Worm (Caenorhabditis elegans): ENCODE data around the gene hipr-1.
A peak's percentile ranks its signal among the peaks of the same experiment; 100 is the strongest.

Gene hipr-1

DNA sequence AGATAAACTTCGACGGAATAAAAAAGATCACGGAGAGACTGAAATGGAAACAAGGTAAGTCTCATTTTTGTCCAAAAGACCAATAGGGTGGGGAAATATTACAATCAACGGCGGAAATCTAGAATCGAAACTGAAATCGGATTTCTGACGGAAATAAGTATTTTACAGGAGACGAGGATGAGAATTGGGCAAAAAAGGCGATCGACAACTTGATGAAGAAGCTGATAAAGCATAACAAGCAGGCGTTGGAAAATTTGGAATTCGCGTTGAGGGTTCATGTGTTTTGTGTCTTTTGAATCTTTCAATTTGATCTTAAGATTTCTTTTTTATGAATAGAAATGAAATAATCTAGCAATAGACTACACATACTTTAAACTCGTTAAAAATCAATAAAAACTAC, 30.6 kb downstream of the hipr-1 start, which contains the start of gene ugtp-1:
Gene ugtp-1, minus strand, starts transcription at position 101 of the 400 bp plus-strand sequence.
- no peak for TF ChIP-seq nhr-10 (tag; optimal IDR thresholded peaks at IDR 0.05)
- TF ChIP-seq sma-3 (GFP tag; optimal IDR thresholded peaks at IDR 0.05), result no peak
- TF ChIP-seq ceh-16 (tag; optimal IDR thresholded peaks at IDR 0.05), result no peak
- TF ChIP-seq mbf-1 (tag; optimal IDR thresholded peaks at IDR 0.05), result no peak
- no peak for TF ChIP-seq nhr-23 (tag; optimal IDR thresholded peaks at IDR 0.05)
- TF ChIP-seq mdl-1 (tag; optimal IDR thresholded peaks at IDR 0.05), result no peak

DNA sequence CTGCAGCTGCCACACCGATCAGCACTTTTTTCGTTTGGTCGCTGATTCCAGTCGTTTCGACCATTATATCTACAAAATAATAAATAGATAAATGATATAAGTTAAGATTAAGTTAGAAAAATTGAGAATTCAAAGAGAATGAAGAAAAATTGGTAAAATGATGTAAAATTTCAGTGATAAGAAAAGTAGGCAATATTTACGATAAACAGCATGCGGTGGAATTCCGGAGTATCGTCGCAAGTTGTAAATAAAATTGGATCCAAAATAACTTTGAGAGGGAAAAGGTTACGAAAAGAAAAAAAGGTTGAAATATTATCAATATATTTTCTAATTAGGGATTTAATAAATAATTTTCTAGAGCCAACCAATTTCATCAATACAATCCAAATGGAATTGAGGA, 34.7 kb downstream of the hipr-1 start, which contains the start of gene tomm-70:
Gene tomm-70, minus strand, starts transcription at position 69 of the 400 bp plus-strand sequence.
- TF ChIP-seq lin-13 (GFP tag; optimal IDR thresholded peaks at IDR 0.05) (no peak), C34F6.9 (tag; optimal IDR thresholded peaks at IDR 0.05) (peak; percentile 36), dmd-4 (tag; optimal IDR thresholded peaks at IDR 0.05) (no peak), unc-55 (GFP tag; optimal IDR thresholded peaks at IDR 0.05) (peak; percentile 31), gmeb-1 (tag; optimal IDR thresholded peaks at IDR 0.05) (peak; percentile 9), R02D3.7 (tag; optimal IDR thresholded peaks at IDR 0.05) (peak; percentile 34), lsy-2 (tag; optimal IDR thresholded peaks at IDR 0.05) (peak in 1 of 2 experiments; percentile 25), mdl-1 (tag; optimal IDR thresholded peaks at IDR 0.05) (no peak), nhr-129 (tag; optimal IDR thresholded peaks at IDR 0.05) (peak; percentile 30)

ce11 chrIII:8761040-8761654, 41.1 kb downstream of the hipr-1 start, which contains the start of gene aak-1:
Gene aak-1, minus strand, starts transcription at chrIII:8761090.
- TF ChIP-seq sma-3 (GFP tag; optimal IDR thresholded peaks at IDR 0.05), result no peak
- TF ChIP-seq nhr-129 (tag; optimal IDR thresholded peaks at IDR 0.05), result peak; percentile 5

DNA sequence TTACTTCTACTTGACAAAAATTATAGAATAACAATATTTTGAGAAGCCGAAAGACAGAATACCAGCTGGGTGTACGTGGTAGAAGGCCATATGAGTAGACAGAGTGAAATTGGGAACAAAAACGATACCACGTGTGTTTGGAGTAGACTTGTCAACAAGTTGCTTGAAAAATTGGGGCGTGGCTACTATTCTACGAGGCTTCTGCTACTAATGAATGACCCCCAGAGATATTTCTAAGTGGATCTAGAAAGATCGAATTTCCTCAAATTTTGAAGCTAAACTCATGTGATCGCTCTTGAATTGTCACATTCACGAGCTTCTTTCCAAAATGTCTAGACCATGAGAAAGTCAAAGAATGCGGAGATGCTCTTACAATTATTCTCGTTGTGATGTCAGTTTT, 42.0 kb downstream of the hipr-1 start:
- no peak for TF ChIP-seq lin-13 (GFP tag; optimal IDR thresholded peaks at IDR 0.05)
- no peak for TF ChIP-seq ztf-1 (GFP tag; conservative IDR thresholded peaks at IDR 0.05)
- no peak for TF ChIP-seq blmp-1 (tag; optimal IDR thresholded peaks at IDR 0.05; ENCODE audit: insufficient read depth)
- no peak for TF ChIP-seq ceh-82 (tag; optimal IDR thresholded peaks at IDR 0.05)
- no peak for TF ChIP-seq ztf-11 (tag; optimal IDR thresholded peaks at IDR 0.05)
- no peak for TF ChIP-seq elt-1 (tag; optimal IDR thresholded peaks at IDR 0.05)
- no peak for TF ChIP-seq nhr-23 (tag; optimal IDR thresholded peaks at IDR 0.05)
- TF ChIP-seq skn-1 (tag; optimal IDR thresholded peaks at IDR 0.05), result no peak
- TF ChIP-seq nhr-129 (tag; optimal IDR thresholded peaks at IDR 0.05), result no peak

- TF ChIP-seq Y55F3AM.14 (GFP tag; optimal IDR thresholded peaks at IDR 0.05) (no peak), nhr-23 (tag; optimal IDR thresholded peaks at IDR 0.05) (no peak), gmeb-1 (tag; optimal IDR thresholded peaks at IDR 0.05) (no peak), sma-9 (GFP tag; optimal IDR thresholded peaks at IDR 0.05) (no peak), sma-9 (tag; optimal IDR thresholded peaks at IDR 0.05) (no peak), nhr-237 (tag; optimal IDR thresholded peaks at IDR 0.05) (no peak), nhr-6 (tag; optimal IDR thresholded peaks at IDR 0.05) (no peak), elt-3 (tag; optimal IDR thresholded peaks at IDR 0.05) (no peak), skn-1 (tag; optimal IDR thresholded peaks at IDR 0.05) (no peak), lin-13 (GFP tag; optimal IDR thresholded peaks at IDR 0.05) (no peak), unc-55 (GFP tag; optimal IDR thresholded peaks at IDR 0.05) (no peak), ceh-82 (tag; optimal IDR thresholded peaks at IDR 0.05) (no peak), fos-1 (tag; optimal IDR thresholded peaks at IDR 0.05) (no peak), egl-27 (tag; optimal IDR thresholded peaks at IDR 0.05) (no peak), nhr-10 (tag; optimal IDR thresholded peaks at IDR 0.05) (no peak), ceh-16 (tag; optimal IDR thresholded peaks at IDR 0.05) (no peak), peb-1 (tag; optimal IDR thresholded peaks at IDR 0.05) (no peak)
Measured at ce11 chrIII:8763111-8763510, 43.1 kb downstream of the hipr-1 start.

DNA sequence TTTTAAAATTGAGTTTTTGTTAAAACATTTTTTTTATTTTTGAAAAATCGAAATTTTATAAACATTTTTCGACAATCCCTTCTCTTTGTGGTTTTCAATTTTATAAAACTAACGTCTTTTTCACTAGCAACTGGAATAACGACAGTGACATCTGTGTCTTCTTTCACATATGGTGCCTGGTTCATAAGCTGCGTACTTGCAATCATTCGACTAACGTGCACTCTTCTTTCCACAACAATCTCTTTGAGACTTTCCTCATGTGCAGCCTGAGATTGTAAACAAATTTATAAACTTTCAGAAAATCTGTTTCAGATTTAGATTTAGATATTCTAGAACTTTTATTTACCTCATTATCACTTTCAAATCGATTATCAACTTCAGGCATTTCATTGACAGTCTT, 45.0 kb downstream of the hipr-1 start:
- TF ChIP-seq nhr-25 (tag; optimal IDR thresholded peaks at IDR 0.05) (no peak), egl-27 (tag; optimal IDR thresholded peaks at IDR 0.05) (no peak), F13H6.1 (tag; optimal IDR thresholded peaks at IDR 0.05) (no peak), aly-2 (tag; optimal IDR thresholded peaks at IDR 0.05) (no peak), nhr-12 (tag; optimal IDR thresholded peaks at IDR 0.05) (no peak), zag-1 (tag; optimal IDR thresholded peaks at IDR 0.05) (no peak), ztf-11 (tag; optimal IDR thresholded peaks at IDR 0.05) (no peak), nhr-10 (tag; optimal IDR thresholded peaks at IDR 0.05) (no peak), nhr-129 (tag; optimal IDR thresholded peaks at IDR 0.05) (no peak), nhr-21 (tag; optimal IDR thresholded peaks at IDR 0.05) (no peak), lin-11 (tag; optimal IDR thresholded peaks at IDR 0.05) (no peak), unc-39 (tag; optimal IDR thresholded peaks at IDR 0.05) (no peak), Y55F3AM.14 (GFP tag; optimal IDR thresholded peaks at IDR 0.05) (no peak), elt-1 (tag; optimal IDR thresholded peaks at IDR 0.05) (no peak), nhr-23 (tag; optimal IDR thresholded peaks at IDR 0.05) (no peak), nhr-77 (tag; optimal IDR thresholded peaks at IDR 0.05) (no peak), lin-39 (tag; optimal IDR thresholded peaks at IDR 0.05) (no peak), alr-1 (tag; optimal IDR thresholded peaks at IDR 0.05) (no peak)
